Fruit fly (Drosophila melanogaster) whole organism, embryonic: ENCODE data around the gene TBC1d7.

Experiments
- BtbVII ChIP-seq: fragments of 200-800 bp; sonication (Bioruptor generic); optimal IDR thresholded peaks from 3 replicates; lab custom pipeline; 2017; ENCODE audit warnings: missing biosample characterization, mild to moderate bottlenecking, missing genetic modification characterization
- CG10366 ChIP-seq: fragments of 200-800 bp; sonication (Bioruptor generic); IDR thresholded peaks from 2 replicates; pipeline ENCODE4 v1.3.6; 2022; ENCODE audit warnings: missing biosample characterization, missing genetic modification characterization
- CG12219 ChIP-seq: fragments of 200-800 bp; sonication (Bioruptor generic); optimal IDR thresholded peaks from 3 replicates; lab custom pipeline; 2018; ENCODE audit warnings: missing biosample characterization, mild to moderate bottlenecking, missing genetic modification characterization
- CG12942 ChIP-seq: fragments of 200-800 bp; sonication (Bioruptor generic); optimal IDR thresholded peaks from 3 replicates; lab custom pipeline; 2016; ENCODE audit warnings: missing biosample characterization, missing genetic modification characterization
- CG13624 ChIP-seq: fragments of 200-800 bp; sonication (Bioruptor generic); optimal IDR thresholded peaks from 2 replicates; lab custom pipeline; 2016; ENCODE audit warnings: missing biosample characterization, missing genetic modification characterization
- CG13775 ChIP-seq: fragments of 200-800 bp; sonication (Bioruptor generic); optimal IDR thresholded peaks from 3 replicates; lab custom pipeline; 2017; ENCODE audit warnings: missing biosample characterization, mild to moderate bottlenecking, missing genetic modification characterization
- CG15269 ChIP-seq: fragments of 200-800 bp; sonication (Bioruptor generic); optimal IDR thresholded peaks from 2 replicates; lab custom pipeline; 2018; ENCODE audit warnings: missing biosample characterization, mild to moderate bottlenecking, missing genetic modification characterization, moderate library complexity
- CG15514 ChIP-seq: fragments of 200-800 bp; sonication (Bioruptor generic); optimal IDR thresholded peaks from 3 replicates; lab custom pipeline; 2017; ENCODE audit warnings: missing biosample characterization, missing genetic modification characterization, mild to moderate bottlenecking, moderate library complexity, missing genetic modification reagents
- CG1603 ChIP-seq: fragments of 200-800 bp; sonication (Bioruptor generic); optimal IDR thresholded peaks from 2 replicates; lab custom pipeline; 2019; ENCODE audit warnings: missing biosample characterization, mild to moderate bottlenecking, missing genetic modification characterization, moderate library complexity
- CG17186 ChIP-seq: fragments of 200-800 bp; sonication (Bioruptor generic); optimal IDR thresholded peaks from 3 replicates; lab custom pipeline; 2017; ENCODE audit warnings: missing biosample characterization, missing genetic modification reagents, missing genetic modification characterization
- CG17328 ChIP-seq: fragments of 200-800 bp; sonication (Bioruptor generic); IDR thresholded peaks from 2 replicates; pipeline ENCODE4 v1.3.6; 2022; ENCODE audit warnings: missing biosample characterization, missing genetic modification characterization
- CG18619 ChIP-seq: fragments of 200-800 bp; sonication (Bioruptor generic); optimal IDR thresholded peaks from 3 replicates; lab custom pipeline; 2017; ENCODE audit warnings: missing biosample characterization, mild to moderate bottlenecking, missing genetic modification characterization
- CG18764 ChIP-seq: fragments of 200-800 bp; sonication (Bioruptor generic); optimal IDR thresholded peaks from 3 replicates; lab custom pipeline; 2016; ENCODE audit warnings: missing biosample characterization, missing genetic modification characterization
- CG31441 ChIP-seq: fragments of 200-800 bp; sonication (Bioruptor generic); IDR thresholded peaks from 2 replicates; pipeline ENCODE4 v1.3.6; 2022; ENCODE audit warnings: missing biosample characterization, missing genetic modification characterization
- CG43689 ChIP-seq: fragments of 200-800 bp; sonication (Bioruptor generic); IDR thresholded peaks from 2 replicates; pipeline ENCODE4 v1.3.6; 2022; ENCODE audit warnings: missing biosample characterization, missing genetic modification characterization
- CG6689 ChIP-seq: fragments of 200-800 bp; sonication (Bioruptor generic); IDR thresholded peaks from 2 replicates; pipeline ENCODE4 v1.3.6; 2022; ENCODE audit warnings: missing biosample characterization, missing genetic modification characterization
- CG7372 ChIP-seq: fragments of 200-800 bp; sonication (Bioruptor generic); IDR thresholded peaks from 2 replicates; pipeline ENCODE4 v1.3.6; 2022; ENCODE audit warnings: missing biosample characterization, missing genetic modification characterization
- CG7963 ChIP-seq: fragments of 200-800 bp; sonication (Bioruptor generic); IDR thresholded peaks from 3 replicates; pipeline ENCODE4 v1.3.6; 2022; ENCODE audit warnings: missing biosample characterization, missing genetic modification characterization; ENCODE audit not compliant: partially characterized antibody
- CG9797 ChIP-seq: fragments of 200-800 bp; sonication (Bioruptor generic); optimal IDR thresholded peaks from 3 replicates; lab custom pipeline; 2018; ENCODE audit warnings: missing biosample characterization, mild to moderate bottlenecking, missing genetic modification characterization
- CG9932 ChIP-seq: fragments of 200-800 bp; sonication (Bioruptor generic); IDR thresholded peaks from 2 replicates; pipeline ENCODE4 v1.3.6; 2022; ENCODE audit warnings: missing biosample characterization, missing genetic modification characterization
- CoRest ChIP-seq: fragments of 200-800 bp; sonication (Bioruptor generic); optimal IDR thresholded peaks from 3 replicates; lab custom pipeline; 2018; ENCODE audit warnings: missing biosample characterization, mild to moderate bottlenecking, missing genetic modification characterization, moderate library complexity
- CrebB ChIP-seq: fragments of 200-800 bp; sonication (Bioruptor generic); optimal IDR thresholded peaks from 3 replicates; lab custom pipeline; 2018; ENCODE audit warnings: missing biosample characterization, mild to moderate bottlenecking, missing genetic modification characterization
- D19A ChIP-seq: fragments of 200-800 bp; optimal IDR thresholded peaks from 3 replicates; lab custom pipeline; 2019; ENCODE audit warnings: missing biosample characterization, mild to moderate bottlenecking, missing genetic modification characterization, moderate library complexity
- Fer2 ChIP-seq: fragments of 200-800 bp; sonication (Bioruptor generic); optimal IDR thresholded peaks from 2 replicates; lab custom pipeline; 2018; ENCODE audit warnings: missing biosample characterization, mild to moderate bottlenecking, missing genetic modification characterization, moderate library complexity
- Meics ChIP-seq: fragments of 200-800 bp; sonication (Bioruptor generic); optimal IDR thresholded peaks from 2 replicates; lab custom pipeline; 2017; ENCODE audit warnings: missing biosample characterization, mild to moderate bottlenecking, missing genetic modification characterization
- Oli ChIP-seq: fragments of 200-800 bp; sonication (Bioruptor generic); optimal IDR thresholded peaks from 2 replicates; lab custom pipeline; 2018; ENCODE audit warnings: missing biosample characterization, mild to moderate bottlenecking, missing genetic modification characterization, moderate library complexity
- Tbp ChIP-seq: fragments of >200 bp; optimal IDR thresholded peaks from 2 replicates; lab custom pipeline; 2018; ENCODE audit warnings: missing biosample characterization, missing genetic modification characterization
- Xrp1 ChIP-seq: fragments of 200-800 bp; sonication (Bioruptor generic); IDR thresholded peaks from 2 replicates; pipeline ENCODE4 v1.3.6; 2022; ENCODE audit warnings: missing biosample characterization, missing genetic modification characterization
- ara ChIP-seq: fragments of 200-800 bp; sonication (Bioruptor generic); IDR thresholded peaks from 2 replicates; pipeline ENCODE4 v1.3.6; 2022; ENCODE audit warnings: missing biosample characterization, missing genetic modification characterization
- bab2 ChIP-seq: fragments of 200-800 bp; sonication (Bioruptor generic); optimal IDR thresholded peaks from 2 replicates; lab custom pipeline; 2016; ENCODE audit warnings: missing biosample characterization, missing genetic modification characterization
- bowl ChIP-seq: fragments of 200-800 bp; sonication (Bioruptor generic); IDR thresholded peaks from 2 replicates; pipeline ENCODE4 v1.3.6; 2022; ENCODE audit warnings: missing biosample characterization, missing genetic modification characterization
- cad ChIP-seq: fragments of >200 bp; optimal IDR thresholded peaks from 2 replicates; lab custom pipeline; 2017; ENCODE audit warnings: missing biosample characterization, missing genetic modification characterization
- chm ChIP-seq: fragments of 200-800 bp; sonication (Bioruptor generic); IDR thresholded peaks from 2 replicates; pipeline ENCODE4 v1.3.6; 2022; ENCODE audit warnings: missing biosample characterization, missing genetic modification characterization
- ci ChIP-seq: fragments of 200-800 bp; sonication (Bioruptor generic); IDR thresholded peaks from 3 replicates; pipeline ENCODE4 v1.3.6; 2022; ENCODE audit warnings: missing biosample characterization, missing genetic modification characterization
- cwo ChIP-seq: fragments of 200-800 bp; sonication (Bioruptor generic); optimal IDR thresholded peaks from 3 replicates; lab custom pipeline; 2017; ENCODE audit warnings: missing biosample characterization, missing genetic modification characterization, mild to moderate bottlenecking, moderate library complexity, missing genetic modification reagents
- dmrt11E ChIP-seq: fragments of 200-800 bp; sonication (Bioruptor generic); optimal IDR thresholded peaks from 3 replicates; lab custom pipeline; 2018; ENCODE audit warnings: missing biosample characterization, mild to moderate bottlenecking, missing genetic modification characterization, moderate library complexity
- dysf ChIP-seq: fragments of 200-800 bp; sonication (Bioruptor generic); IDR thresholded peaks from 3 replicates; pipeline ENCODE4 v1.3.6; 2022; ENCODE audit warnings: missing biosample characterization, missing genetic modification characterization
- en ChIP-seq: fragments of 200-800 bp; sonication (Bioruptor generic); optimal IDR thresholded peaks from 2 replicates; lab custom pipeline; 2016; ENCODE audit warnings: missing biosample characterization, missing genetic modification characterization
- esg ChIP-seq: fragments of 200-800 bp; sonication (Bioruptor generic); conservative IDR thresholded peaks from 2 replicates; pipeline ENCODE4 v1.3.6; 2022; ENCODE audit warnings: missing biosample characterization, missing genetic modification characterization
- fru ChIP-seq: fragments of >200 bp; optimal IDR thresholded peaks from 2 replicates; lab custom pipeline; 2017
- gce ChIP-seq: fragments of 200-800 bp; sonication (Bioruptor generic); IDR thresholded peaks from 3 replicates; pipeline ENCODE4 v1.3.6; 2022; ENCODE audit warnings: missing biosample characterization, missing genetic modification characterization
- hb ChIP-seq: fragments of 200-800 bp; sonication (Bioruptor generic); IDR thresholded peaks from 3 replicates; pipeline ENCODE4 v1.3.6; 2022; ENCODE audit warnings: missing biosample characterization, missing genetic modification characterization; ENCODE audit not compliant: partially characterized antibody
- ken ChIP-seq: fragments of 200-800 bp; sonication (Bioruptor generic); IDR thresholded peaks from 3 replicates; pipeline ENCODE4 v1.3.6; 2022; ENCODE audit warnings: missing biosample characterization, missing genetic modification characterization
- kni ChIP-seq: fragments of 200-800 bp; sonication (Bioruptor generic); optimal IDR thresholded peaks from 3 replicates; lab custom pipeline; 2017; ENCODE audit warnings: mild to moderate bottlenecking, missing biosample characterization, missing genetic modification reagents, missing genetic modification characterization
- mam ChIP-seq: fragments of 200-800 bp; sonication (Bioruptor generic); optimal IDR thresholded peaks from 3 replicates; lab custom pipeline; 2016; ENCODE audit warnings: missing biosample characterization, missing genetic modification characterization
- onecut ChIP-seq: fragments of 200-800 bp; sonication (Bioruptor generic); IDR thresholded peaks from 2 replicates; pipeline ENCODE4 v1.3.6; 2022; ENCODE audit warnings: missing biosample characterization, missing genetic modification characterization
- org-1 ChIP-seq: fragments of 200-800 bp; sonication (Bioruptor generic); optimal IDR thresholded peaks from 2 replicates; lab custom pipeline; 2017; ENCODE audit warnings: missing biosample characterization, missing genetic modification characterization
- scrt ChIP-seq: fragments of 200-800 bp; sonication (Bioruptor generic); optimal IDR thresholded peaks from 2 replicates; lab custom pipeline; 2018; ENCODE audit warnings: missing biosample characterization, mild to moderate bottlenecking, missing genetic modification characterization, moderate library complexity
- tio ChIP-seq: fragments of 200-800 bp; sonication (Bioruptor generic); optimal IDR thresholded peaks from 2 replicates; lab custom pipeline; 2017; ENCODE audit warnings: missing biosample characterization, missing genetic modification characterization, inconsistent platforms
- twi ChIP-seq: fragments of 200-800 bp; optimal IDR thresholded peaks from 2 replicates; lab custom pipeline; 2019; ENCODE audit warnings: missing biosample characterization, mild to moderate bottlenecking, missing genetic modification characterization, moderate library complexity
- unpg ChIP-seq: fragments of 200-800 bp; sonication (Bioruptor generic); optimal IDR thresholded peaks from 3 replicates; lab custom pipeline; 2018; ENCODE audit warnings: missing biosample characterization, mild to moderate bottlenecking, missing genetic modification characterization, moderate library complexity
- vfl ChIP-seq: fragments of 200-800 bp; sonication (Bioruptor generic); optimal IDR thresholded peaks from 2 replicates; lab custom pipeline; 2016; ENCODE audit warnings: missing biosample characterization, missing genetic modification characterization

Gene TBC1d7

dm6 chr3R:24141013-24141592, 20.4 kb upstream of the TBC1d7 start, which contains the start of gene Kal1 (continued):
- TF ChIP-seq CG9797 (peak; percentile 46), tio (GFP tag; lab: Kevin White, UChicago) (peak; percentile 80), Tbp (GFP tag; lab: Kevin White, UChicago) (no peak), CG18619 (GFP tag; lab: Kevin White, UChicago) (peak; percentile 81), onecut (GFP tag; lab: Robert Waterston, UW) (peak; percentile 87), BtbVII (GFP tag; lab: Kevin White, UChicago) (peak; percentile 90), esg (peak; percentile 86), CG17186 (GFP tag; lab: Kevin White, UChicago) (peak; percentile 74), chm (GFP tag; lab: Robert Waterston, UW) (peak; percentile 95), cad (GFP tag; lab: Kevin White, UChicago) (no peak), CG7372 (GFP tag; lab: Robert Waterston, UW) (peak; percentile 73), org-1 (GFP tag; lab: Kevin White, UChicago) (peak; percentile 90), CG10366 (peak; percentile 92), gce (GFP tag; lab: Robert Waterston, UW) (peak; percentile 86), Oli (tag; lab: Kevin White, UChicago) (peak; percentile 95), hb (GFP tag; lab: Robert Waterston, UW) (no peak), CG13775 (GFP tag; lab: Kevin White, UChicago) (peak; percentile 85), fru (lab: Kevin White, UChicago) (no peak), en (no peak), CG13624 (GFP tag; lab: Kevin White, UChicago) (no peak), unpg (GFP tag; lab: Kevin White, UChicago) (peak; percentile 96), ci (GFP tag; lab: Robert Waterston, UW) (peak; percentile 98), mam (no peak), CG18764 (GFP tag; lab: Kevin White, UChicago) (peak; percentile 81), CoRest (peak; percentile 90), twi (tag; lab: Kevin White, UChicago) (peak; percentile 88), vfl (no peak), CG43689 (GFP tag; lab: Robert Waterston, UW) (peak; percentile 87), dysf (GFP tag; lab: Robert Waterston, UW) (peak; percentile 92), CG6689 (GFP tag; lab: Robert Waterston, UW) (peak; percentile 91), kni (GFP tag; lab: Kevin White, UChicago) (peak; percentile 58), CG15514 (GFP tag; lab: Kevin White, UChicago) (peak; percentile 77), CrebB (tag; lab: Kevin White, UChicago) (peak; percentile 89), CG9932 (GFP tag; lab: Robert Waterston, UW) (peak; percentile 51), CG7963 (GFP tag; lab: Robert Waterston, UW) (no peak), CG15269 (tag; lab: Kevin White, UChicago) (peak; percentile 93), CG12942 (peak; percentile 75)

- TF ChIP-seq ken (GFP tag; lab: Robert Waterston, UW) (0 out of 3 replicates have a peak, but pooled peaks have one; percentile 26), D19A (tag; lab: Kevin White, UChicago) (peak; percentile 37), bab2 (peak; percentile 8), bowl (GFP tag; lab: Robert Waterston, UW) (no peak), Fer2 (tag; lab: Kevin White, UChicago) (no peak), CG12219 (GFP tag; lab: Kevin White, UChicago) (no peak), dmrt11E (tag; lab: Kevin White, UChicago) (peak; percentile 23), Meics (GFP tag; lab: Kevin White, UChicago) (no peak), kni (GFP tag; lab: Kevin White, UChicago) (no peak), CG1603 (tag; lab: Kevin White, UChicago) (peak; percentile 25), CG31441 (GFP tag; lab: Robert Waterston, UW) (peak; percentile 47; the same call in 1 of the 2 replicates), Xrp1 (GFP tag; lab: Robert Waterston, UW) (peak; percentile 32; the same call in 1 of the 2 replicates), scrt (GFP tag; lab: Kevin White, UChicago) (no peak), ara (no peak), CG17328 (GFP tag; lab: Robert Waterston, UW) (0 out of 2 replicates have a peak, but pooled peaks have one; percentile 25), esg (peak; percentile 31; the same call in 1 of the 2 replicates), cwo (GFP tag; lab: Kevin White, UChicago) (peak; percentile 1)
These were observed 18.6 kb upstream of the TBC1d7 start for dm6 chr3R:24142971-24143370.
